Worm (Caenorhabditis elegans) whole organism, young adult: ENCODE results near the gene W09G12.8.
"Not testable (repeated sequence)": the region's sequence is repeated elsewhere in the genome, so short reads cannot be mapped to it uniquely, and the experiment has no call there.

Experiments used
- B0035.1 ChIP-seq: sonication (generic microtip); optimal IDR thresholded peaks from 2 replicates; lab custom pipeline; 2016; ENCODE audit warnings: missing genetic modification characterization, mild to moderate bottlenecking, missing compliant biosample characterization, missing genotype, missing genetic modification reagents
- F23B12.7 ChIP-seq: sonication (generic microtip); optimal IDR thresholded peaks from 2 replicates; lab custom pipeline; 2017; ENCODE audit warnings: missing genetic modification characterization, mild to moderate bottlenecking, missing compliant biosample characterization, antibody characterized with exemption, moderate library complexity; ENCODE audit not compliant: insufficient read depth
- F57A8.1 ChIP-seq: fragments of 200-800 bp; sonication (Bioruptor generic); optimal IDR thresholded peaks from 2 replicates; lab custom pipeline; 2018; ENCODE audit warnings: mild to moderate bottlenecking, missing genetic modification characterization, moderate library complexity, missing compliant biosample characterization
- K11D2.4 ChIP-seq: fragments of 200-800 bp; sonication (Bioruptor generic); IDR thresholded peaks from 2 replicates; pipeline ENCODE4 v1.3.6; 2022; ENCODE audit warnings: missing genetic modification reagents, missing genetic modification characterization, missing compliant biosample characterization
- Y95B8A.8 ChIP-seq: fragments of 200-800 bp; sonication (Bioruptor generic); IDR thresholded peaks from 2 replicates; pipeline ENCODE4 v1.3.6; 2022; ENCODE audit warnings: missing genetic modification reagents, missing genetic modification characterization, missing compliant biosample characterization
- akir-1 ChIP-seq: fragments of 200-800 bp; sonication (Bioruptor generic); optimal IDR thresholded peaks from 2 replicates; lab custom pipeline; 2018; ENCODE audit warnings: mild to moderate bottlenecking, missing genetic modification characterization, moderate library complexity, missing compliant biosample characterization
- ama-1 ChIP-seq, 3 experiments: fragments of 150-350 bp in 1 of 3; sonication (generic microtip) in 2 of 3; optimal IDR thresholded peaks; 2 replicates each; lab custom pipeline; 2014 to 2018; ENCODE audit warnings: missing biosample characterization in 2 of 3, missing genetic modification characterization in 2 of 3, missing genetic modification reagents in 2 of 3
- attf-6 ChIP-seq: fragments of 200-800 bp; sonication (Bioruptor generic); IDR thresholded peaks from 2 replicates; pipeline ENCODE4 v1.3.6; 2022; ENCODE audit warnings: missing genetic modification reagents, missing genetic modification characterization, missing compliant biosample characterization
- bed-2 ChIP-seq: fragments of 200-800 bp; sonication (Bioruptor generic); IDR thresholded peaks from 2 replicates; pipeline ENCODE4 v1.3.6; 2022; ENCODE audit warnings: missing genetic modification reagents, missing genetic modification characterization, missing compliant biosample characterization
- ccch-3 ChIP-seq: fragments of 200-800 bp; sonication (Bioruptor generic); optimal IDR thresholded peaks from 2 replicates; lab custom pipeline; 2018; ENCODE audit warnings: mild to moderate bottlenecking, missing genetic modification characterization, missing compliant biosample characterization
- cebp-1 ChIP-seq, 2 experiments: fragments of 200-800 bp in 1 of 2; sonication (Bioruptor generic) in 1 of 2; sonication (generic microtip) in 1 of 2; IDR thresholded peaks in 1 of 2; optimal IDR thresholded peaks in 1 of 2; 2 replicates each; pipeline versions ENCODE4 v1.3.6 to Lab custom; 2017 to 2022; ENCODE audit warnings: missing compliant biosample characterization in 2 of 2, missing genetic modification characterization in 2 of 2, mild to moderate bottlenecking in 1 of 2, missing genetic modification reagents in 1 of 2, moderate library complexity in 1 of 2
- ceh-58 ChIP-seq: fragments of 200-800 bp; sonication (Bioruptor generic); IDR thresholded peaks from 2 replicates; pipeline ENCODE4 v1.3.6; 2022; ENCODE audit warnings: missing genetic modification characterization, missing compliant biosample characterization
- dpl-1 ChIP-seq: fragments of 150-350 bp; optimal IDR thresholded peaks from 2 replicates; lab custom pipeline; 2014; ENCODE audit warnings: missing biosample characterization, missing genetic modification reagents, missing genetic modification characterization
- egl-44 ChIP-seq: fragments of 200-800 bp; sonication (Bioruptor generic); IDR thresholded peaks from 2 replicates; pipeline ENCODE4 v1.3.6; 2022; ENCODE audit warnings: missing genetic modification reagents, missing genetic modification characterization, missing compliant biosample characterization
- egrh-3 ChIP-seq: fragments of 200-800 bp; sonication (Bioruptor generic); IDR thresholded peaks from 2 replicates; pipeline ENCODE4 v1.3.6; 2022; ENCODE audit warnings: missing genetic modification reagents, missing genetic modification characterization, missing compliant biosample characterization
- hmg-1.2 ChIP-seq: fragments of 200-800 bp; sonication (Bioruptor generic); IDR thresholded peaks from 2 replicates; pipeline ENCODE4 v1.3.6; 2022; ENCODE audit warnings: missing genetic modification reagents, missing genetic modification characterization, missing compliant biosample characterization
- let-526 ChIP-seq: fragments of 200-800 bp; sonication (Bioruptor generic); IDR thresholded peaks from 2 replicates; pipeline ENCODE4 v1.3.6; 2022; ENCODE audit warnings: missing genetic modification reagents, missing genetic modification characterization, missing compliant biosample characterization
- lin-54 ChIP-seq: fragments of 200-800 bp; sonication (Bioruptor generic); optimal IDR thresholded peaks from 2 replicates; lab custom pipeline; 2018; ENCODE audit warnings: mild to moderate bottlenecking, missing genetic modification characterization, missing compliant biosample characterization
- lsy-27 ChIP-seq: sonication (generic microtip); optimal IDR thresholded peaks from 2 replicates; lab custom pipeline; 2017; ENCODE audit warnings: missing genetic modification characterization, mild to moderate bottlenecking, missing compliant biosample characterization, antibody characterized with exemption, missing genotype, borderline replicate concordance; ENCODE audit not compliant: insufficient read depth
- madf-10 ChIP-seq: sonication (generic microtip); optimal IDR thresholded peaks from 2 replicates; lab custom pipeline; 2016; ENCODE audit warnings: mild to moderate bottlenecking, missing genetic modification characterization, missing compliant biosample characterization
- madf-3 ChIP-seq: fragments of 200-800 bp; sonication (Bioruptor generic); IDR thresholded peaks from 2 replicates; pipeline ENCODE4 v1.3.6; 2022; ENCODE audit warnings: missing genetic modification reagents, missing genetic modification characterization, missing compliant biosample characterization
- mxl-1 ChIP-seq: sonication (generic microtip); optimal IDR thresholded peaks from 2 replicates; lab custom pipeline; 2016; ENCODE audit warnings: missing genetic modification characterization, missing compliant biosample characterization
- nfya-1 ChIP-seq: sonication (generic microtip); optimal IDR thresholded peaks from 2 replicates; lab custom pipeline; 2017; ENCODE audit warnings: antibody characterized with exemption, missing compliant biosample characterization, missing genetic modification characterization, borderline replicate concordance; ENCODE audit not compliant: insufficient read depth
- nhr-90 ChIP-seq: sonication (generic microtip); optimal IDR thresholded peaks from 2 replicates; lab custom pipeline; 2016; ENCODE audit warnings: missing genotype, mild to moderate bottlenecking, missing genetic modification characterization, missing compliant biosample characterization
- pbrm-1 ChIP-seq: fragments of 200-800 bp; sonication (Bioruptor generic); IDR thresholded peaks from 2 replicates; pipeline ENCODE4 v1.3.6; 2022; ENCODE audit warnings: missing genetic modification reagents, missing genetic modification characterization, missing compliant biosample characterization
- rcor-1 ChIP-seq: fragments of 200-800 bp; sonication (Bioruptor generic); IDR thresholded peaks from 2 replicates; pipeline ENCODE4 v1.3.6; 2022; ENCODE audit warnings: missing genetic modification reagents, missing genetic modification characterization, missing compliant biosample characterization
- snpc-1.1 ChIP-seq: sonication (generic microtip); optimal IDR thresholded peaks from 2 replicates; lab custom pipeline; 2017; ENCODE audit warnings: missing genetic modification characterization, mild to moderate bottlenecking, missing compliant biosample characterization, antibody characterized with exemption, moderate library complexity, missing genotype, missing genetic modification reagents; ENCODE audit not compliant: insufficient read depth
- snpc-1.3 ChIP-seq: sonication (generic microtip); optimal IDR thresholded peaks from 2 replicates; lab custom pipeline; 2017; ENCODE audit warnings: missing genetic modification characterization, mild to moderate bottlenecking, missing compliant biosample characterization, antibody characterized with exemption, moderate library complexity, missing genotype, missing genetic modification reagents; ENCODE audit not compliant: insufficient read depth
- sptf-2 ChIP-seq: fragments of 200-800 bp; sonication (Bioruptor generic); optimal IDR thresholded peaks from 2 replicates; lab custom pipeline; 2018; ENCODE audit warnings: mild to moderate bottlenecking, missing genetic modification characterization, missing compliant biosample characterization
- unc-130 ChIP-seq: sonication (generic microtip); optimal IDR thresholded peaks from 2 replicates; lab custom pipeline; 2016; ENCODE audit warnings: missing genetic modification reagents, missing genetic modification characterization, missing compliant biosample characterization
- zfh-2 ChIP-seq: fragments of 200-800 bp; sonication (Bioruptor generic); conservative IDR thresholded peaks from 2 replicates; pipeline ENCODE4 v1.3.6; 2022; ENCODE audit warnings: missing genetic modification reagents, missing genetic modification characterization, missing compliant biosample characterization
- zim-3 ChIP-seq: sonication (generic microtip); optimal IDR thresholded peaks from 2 replicates; lab custom pipeline; 2017; ENCODE audit warnings: mild to moderate bottlenecking, missing genetic modification characterization, moderate library complexity, missing compliant biosample characterization
- ztf-25 ChIP-seq: fragments of 200-800 bp; sonication (Bioruptor generic); IDR thresholded peaks from 2 replicates; pipeline ENCODE4 v1.3.6; 2022; ENCODE audit warnings: missing genetic modification reagents, missing genetic modification characterization, missing compliant biosample characterization
- ztf-28 ChIP-seq: fragments of 200-800 bp; sonication (Bioruptor generic); IDR thresholded peaks from 2 replicates; pipeline ENCODE4 v1.3.6; 2022; ENCODE audit warnings: missing genetic modification reagents, missing genetic modification characterization, missing compliant biosample characterization

The W09G12.8 gene

DNA sequence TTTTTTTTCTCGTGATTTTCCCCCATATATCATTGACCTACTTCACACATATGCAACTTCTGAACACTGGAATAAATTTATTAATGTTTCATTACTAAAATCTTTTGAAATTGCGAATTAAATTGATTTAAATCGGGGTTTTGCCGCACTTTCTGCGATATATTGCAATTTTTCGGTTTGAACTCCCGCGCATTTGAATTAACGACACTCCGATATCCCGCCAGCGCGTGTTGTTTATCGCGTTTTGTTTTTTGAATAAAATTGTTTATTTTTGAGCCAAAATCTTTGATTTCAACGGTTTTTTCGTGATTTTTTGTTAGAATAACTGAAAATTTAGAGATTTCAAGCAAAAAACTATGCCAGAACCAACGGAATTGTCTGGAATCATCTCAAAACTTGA lies 48.3 kb upstream of the W09G12.8 start, which contains the start of gene Y104H12D.2 (continued):
- no peak for TF ChIP-seq egl-44 (GFP tag; lab: Robert Waterston, UW)
- TF ChIP-seq K11D2.4 = no peak
- TF ChIP-seq zfh-2 (GFP tag; lab: Robert Waterston, UW) = no peak
- TF ChIP-seq ccch-3 (GFP tag; lab: Kevin White, UChicago) = no peak
- no peak for TF ChIP-seq mxl-1 (tag; lab: Kevin White, UChicago)
- TF ChIP-seq F57A8.1 = no peak
- TF ChIP-seq rcor-1 (GFP tag; lab: Robert Waterston, UW) = 0 out of 2 replicates have a peak, but pooled peaks have one; percentile 39
- TF ChIP-seq dpl-1 (GFP tag; lab: Kevin White, UChicago) = peak; percentile 55
- peak; percentile 28; the same call in 1 of the 2 replicates for TF ChIP-seq hmg-1.2
- no peak for TF ChIP-seq let-526 (GFP tag; lab: Robert Waterston, UW)
- TF ChIP-seq unc-130 = no peak
- TF ChIP-seq pbrm-1 = no peak
- TF ChIP-seq nfya-1 (tag; lab: Kevin White, UChicago) = no peak
- TF ChIP-seq lsy-27 (tag; lab: Kevin White, UChicago) = no peak
- no peak for TF ChIP-seq akir-1
- no peak for TF ChIP-seq Y95B8A.8 (GFP tag; lab: Robert Waterston, UW)
- no peak for TF ChIP-seq ztf-25 (GFP tag; lab: Robert Waterston, UW)
- peak; percentile 82 for TF ChIP-seq lin-54 (GFP tag; lab: Kevin White, UChicago)
- no peak for TF ChIP-seq snpc-1.1 (tag; lab: Kevin White, UChicago)
- no peak for TF ChIP-seq ceh-58
- no peak for TF ChIP-seq madf-10 (tag; lab: Kevin White, UChicago)
- no peak for TF ChIP-seq ztf-28 (GFP tag; lab: Robert Waterston, UW)
- no peak for TF ChIP-seq ama-1 (optimal IDR thresholded peaks at IDR 0.05; lab: Kevin White, UChicago)
- TF ChIP-seq ama-1 (GFP tag; optimal IDR thresholded peaks at IDR 0.05; lab: Kevin White, UChicago) = no peak
- no peak for TF ChIP-seq cebp-1 (GFP tag; IDR thresholded peaks at IDR 0.05; lab: Robert Waterston, UW)
- TF ChIP-seq cebp-1 (tag; optimal IDR thresholded peaks at IDR 0.05; lab: Kevin White, UChicago) = peak; percentile 20
- no peak for TF ChIP-seq snpc-1.3
- TF ChIP-seq bed-2 (GFP tag; lab: Robert Waterston, UW) = no peak
- TF ChIP-seq sptf-2 = no peak

DNA sequence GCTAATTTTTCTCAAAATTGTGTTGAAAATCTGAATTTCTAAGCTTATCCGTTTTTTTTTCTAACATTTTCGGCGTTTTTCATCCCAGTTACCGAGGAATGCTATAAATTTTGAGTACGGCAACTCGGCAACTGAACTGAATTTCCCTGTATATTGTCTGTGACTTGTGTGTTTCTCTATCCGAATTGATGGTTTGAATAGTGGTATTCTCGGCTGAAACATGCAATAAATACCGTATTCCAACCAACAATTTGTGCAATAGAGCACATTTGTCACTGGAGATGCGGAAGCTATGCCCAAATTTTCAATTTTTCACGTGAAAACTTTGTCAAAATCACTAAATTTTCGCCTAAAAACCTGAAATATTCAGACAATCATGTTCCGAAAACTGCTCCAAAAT lies 43.7 kb upstream of the W09G12.8 start, which contains the start of gene rmif-2:
Gene rmif-2, plus strand, starts transcription at position 301 of the 400 bp plus-strand sequence.
- TF ChIP-seq nhr-90; attf-6 (GFP tag; lab: Robert Waterston, UW); madf-3 (GFP tag; lab: Robert Waterston, UW): not testable (repeated sequence)

DNA sequence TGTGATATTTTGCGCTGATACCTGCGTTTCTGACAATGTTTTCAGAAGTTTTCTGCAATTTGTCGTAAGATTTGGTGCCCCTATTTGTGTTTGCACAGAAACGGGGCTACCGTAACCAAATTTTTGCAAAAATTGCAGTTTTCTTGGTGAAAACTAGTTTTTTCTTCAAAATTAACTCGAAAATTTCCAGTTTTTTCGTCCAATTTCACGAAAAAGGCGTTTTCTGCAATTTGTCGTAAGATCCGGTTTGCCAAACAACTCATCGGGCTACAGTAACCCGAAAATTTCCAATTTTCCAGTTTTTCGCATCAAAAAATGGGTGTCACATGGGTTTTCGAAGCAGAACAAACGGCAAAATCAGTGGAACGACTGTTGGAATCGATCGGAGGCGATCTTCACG lies 38.5 kb upstream of the W09G12.8 start, which contains the start of gene mdt-20:
Gene mdt-20, plus strand, starts transcription at position 301 of the 400 bp plus-strand sequence.
- TF ChIP-seq ztf-28 (GFP tag; lab: Robert Waterston, UW); B0035.1 (tag; lab: Kevin White, UChicago); F23B12.7 (tag; lab: Kevin White, UChicago): not testable (repeated sequence)

DNA sequence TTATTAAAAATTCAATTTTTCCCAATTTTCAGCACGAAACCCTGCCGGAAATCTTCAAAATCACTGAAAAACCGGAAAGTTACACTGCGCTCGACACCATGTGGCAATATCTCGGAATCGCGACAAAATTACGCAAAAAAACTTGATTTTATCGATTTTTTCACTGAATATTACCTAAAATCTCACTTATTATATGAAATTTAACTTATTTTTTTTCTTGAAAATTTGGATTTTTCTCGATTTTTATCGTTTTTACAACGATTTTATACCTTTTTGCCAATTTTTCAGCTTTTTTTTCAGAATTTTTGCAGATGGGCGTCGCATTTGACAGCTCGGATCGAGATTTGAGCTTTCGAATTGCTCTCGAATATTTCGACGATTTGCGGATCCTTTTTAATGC lies 33.2 kb upstream of the W09G12.8 start, which contains the start of gene spl-3:
Gene spl-3, plus strand, starts transcription at position 301 of the 400 bp plus-strand sequence.
- TF ChIP-seq egrh-3 (GFP tag; lab: Robert Waterston, UW) (no peak), zim-3 (tag; lab: Kevin White, UChicago) (no peak), F23B12.7 (tag; lab: Kevin White, UChicago) (no peak), sptf-2 (no peak), mxl-1 (tag; lab: Kevin White, UChicago) (no peak)
